Worm (Caenorhabditis elegans): ENCODE data around the gene his-69.

DNA sequence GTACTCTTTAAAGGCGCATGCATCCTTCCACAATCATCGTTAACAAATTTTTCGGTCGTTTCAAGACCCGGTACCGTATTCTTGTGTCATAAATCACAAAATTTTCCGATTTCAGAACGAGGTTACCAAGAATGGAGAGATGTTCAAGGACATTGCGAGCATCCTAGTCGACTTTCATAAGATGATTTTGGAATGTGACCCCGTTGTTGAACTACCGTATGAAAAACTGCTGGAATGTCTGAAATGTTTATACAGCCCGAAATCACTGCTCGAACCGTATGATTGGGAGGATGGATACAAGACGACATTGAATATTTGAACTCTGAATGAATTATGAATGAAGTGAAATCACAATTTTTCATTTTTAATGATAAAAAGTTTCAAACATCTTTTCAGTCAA lies 34.4 kb upstream of the his-69 start:
- TF ChIP-seq sem-2 (GFP tag; optimal IDR thresholded peaks at IDR 0.05): no peak
- TF ChIP-seq unc-62 (GFP tag; optimal IDR thresholded peaks at IDR 0.05): no peak
- no peak for TF ChIP-seq lin-13 (tag; optimal IDR thresholded peaks at IDR 0.05)
- no peak for TF ChIP-seq tbx-8 (GFP tag; optimal IDR thresholded peaks at IDR 0.05)
- TF ChIP-seq elt-1 (tag; optimal IDR thresholded peaks at IDR 0.05; ENCODE audit: borderline replicate concordance, insufficient read depth): no peak
- no peak for TF ChIP-seq elt-3 (tag; optimal IDR thresholded peaks at IDR 0.05)
- TF ChIP-seq ces-1 (GFP tag; optimal IDR thresholded peaks at IDR 0.05): no peak
- TF ChIP-seq lsy-2 (tag; optimal IDR thresholded peaks at IDR 0.05): no peak
- no peak for TF ChIP-seq ceh-43 (GFP tag; optimal IDR thresholded peaks at IDR 0.05)
- TF ChIP-seq snpc-4 (tag; optimal IDR thresholded peaks at IDR 0.05): no peak
- TF ChIP-seq pha-4 (tag; optimal IDR thresholded peaks at IDR 0.05): no peak
- TF ChIP-seq hlh-1 (tag; optimal IDR thresholded peaks at IDR 0.05): no peak
- no peak for TF ChIP-seq nhr-237 (tag; optimal IDR thresholded peaks at IDR 0.05)
- no peak for TF ChIP-seq unc-39 (tag; optimal IDR thresholded peaks at IDR 0.05)

Measured in whole organism, mixed stage, embryonic.